Fruit fly (Drosophila melanogaster): ENCODE data around the gene lsn.

lsn gene

dm6 chr3R:21864992-21865391, at the start of gene lsn (continued):
- TF ChIP-seq CG8290 (GFP tag; optimal IDR thresholded peaks at IDR 0.05) (no peak), CG8290 (tag; optimal IDR thresholded peaks at IDR 0.05) (peak in 1 of 2 experiments; percentile 82), chif (GFP tag; optimal IDR thresholded peaks at IDR 0.05) (peak in 1 of 2 experiments; percentile 1), phol (tag; optimal IDR thresholded peaks at IDR 0.05) (no peak), CG18599 (GFP tag; optimal IDR thresholded peaks at IDR 0.05) (peak; percentile 52), nau (GFP tag; optimal IDR thresholded peaks at IDR 0.05) (peak; percentile 35), sc (optimal IDR thresholded peaks at IDR 0.05) (no peak), sc (GFP tag; optimal IDR thresholded peaks at IDR 0.05) (no peak), onecut (GFP tag; IDR thresholded peaks at IDR 0.05) (no peak), Vsx1 (GFP tag; optimal IDR thresholded peaks at IDR 0.05) (peak; percentile 31), caup (GFP tag; optimal IDR thresholded peaks at IDR 0.05; ENCODE audit: severe bottlenecking) (peak; percentile 51), CG1603 (tag; optimal IDR thresholded peaks at IDR 0.05) (peak; percentile 68), MBD-R2 (GFP tag; IDR thresholded peaks at IDR 0.05) (peak; percentile 66; the same call in 1 of the 2 replicates), CG18011 (GFP tag; optimal IDR thresholded peaks at IDR 0.05) (no peak), CG7556 (GFP tag; optimal IDR thresholded peaks at IDR 0.05) (peak; percentile 17), Sry-β (GFP tag; optimal IDR thresholded peaks at IDR 0.05) (no peak), CG8281 (tag; optimal IDR thresholded peaks at IDR 0.05) (no peak), CG3407 (GFP tag; optimal IDR thresholded peaks at IDR 0.05) (peak; percentile 9), al (GFP tag; IDR thresholded peaks at IDR 0.05) (no peak)

dm6 chr3R:21821684-21822561, 43.0 kb upstream of the lsn start:
- TF ChIP-seq hkb (optimal IDR thresholded peaks at IDR 0.05) (no peak), hkb (GFP tag; IDR thresholded peaks at IDR 0.05) (no peak), CG7987 (GFP tag; optimal IDR thresholded peaks at IDR 0.05) (no peak), zf30C (GFP tag; optimal IDR thresholded peaks at IDR 0.05) (no peak), CG32767 (GFP tag; IDR thresholded peaks at IDR 0.05) (peak; percentile 46; the same call in 1 of the 2 replicates), tio (GFP tag; optimal IDR thresholded peaks at IDR 0.05) (no peak), TFAM (GFP tag; optimal IDR thresholded peaks at IDR 0.05) (no peak), MBD-R2 (GFP tag; IDR thresholded peaks at IDR 0.05) (0 out of 2 replicates have a peak, but pooled peaks have one; percentile 57), Trl (optimal IDR thresholded peaks at IDR 0.05) (peak; percentile 39 to 49), Trl (GFP tag; optimal IDR thresholded peaks at IDR 0.05) (no peak), Side (GFP tag; optimal IDR thresholded peaks at IDR 0.05) (no peak), fd3F (GFP tag; optimal IDR thresholded peaks at IDR 0.05) (no peak), ewg (GFP tag; optimal IDR thresholded peaks at IDR 0.05) (peak; percentile 92), CG3065 (GFP tag; optimal IDR thresholded peaks at IDR 0.05) (peak; percentile 95), CG2199 (GFP tag; IDR thresholded peaks at IDR 0.05) (no peak), sr (GFP tag; IDR thresholded peaks at IDR 0.05) (peak; percentile 32; the same call in 1 of the 3 replicates), CG1024 (GFP tag; IDR thresholded peaks at IDR 0.05) (no peak), bsh (GFP tag; optimal IDR thresholded peaks at IDR 0.05) (no peak), CG8290 (GFP tag; optimal IDR thresholded peaks at IDR 0.05) (no peak), CG8290 (tag; optimal IDR thresholded peaks at IDR 0.05) (peak in 1 of 2 experiments; percentile 26), nom (GFP tag; optimal IDR thresholded peaks at IDR 0.05) (peak; percentile 39), CG8765 (GFP tag; IDR thresholded peaks at IDR 0.05) (no peak), mld (GFP tag; IDR thresholded peaks at IDR 0.05; ENCODE audit: partially characterized antibody) (no peak), Atf6 (GFP tag; IDR thresholded peaks at IDR 0.05) (0 out of 2 replicates have a peak, but pooled peaks have one; percentile 20), br (optimal IDR thresholded peaks at IDR 0.05) (no peak), Lhr (GFP tag; optimal IDR thresholded peaks at IDR 0.05) (no peak), dpn (GFP tag; optimal IDR thresholded peaks at IDR 0.05) (no peak), sens-2 (GFP tag; IDR thresholded peaks at IDR 0.05) (0 out of 2 replicates have a peak, but pooled peaks have one; percentile 28), knrl (GFP tag; IDR thresholded peaks at IDR 0.05; ENCODE audit: partially characterized antibody) (no peak), Dip2 (GFP tag; IDR thresholded peaks at IDR 0.05) (peak; percentile 89), nau (GFP tag; optimal IDR thresholded peaks at IDR 0.05) (peak; percentile 11), CG2678 (tag; optimal IDR thresholded peaks at IDR 0.05) (no peak), slbo (GFP tag; IDR thresholded peaks at IDR 0.05) (0 out of 2 replicates have a peak, but pooled peaks have one; percentile 2)
